Worm (Caenorhabditis elegans): ENCODE results near the gene ifb-2.

ifb-2 gene

DNA sequence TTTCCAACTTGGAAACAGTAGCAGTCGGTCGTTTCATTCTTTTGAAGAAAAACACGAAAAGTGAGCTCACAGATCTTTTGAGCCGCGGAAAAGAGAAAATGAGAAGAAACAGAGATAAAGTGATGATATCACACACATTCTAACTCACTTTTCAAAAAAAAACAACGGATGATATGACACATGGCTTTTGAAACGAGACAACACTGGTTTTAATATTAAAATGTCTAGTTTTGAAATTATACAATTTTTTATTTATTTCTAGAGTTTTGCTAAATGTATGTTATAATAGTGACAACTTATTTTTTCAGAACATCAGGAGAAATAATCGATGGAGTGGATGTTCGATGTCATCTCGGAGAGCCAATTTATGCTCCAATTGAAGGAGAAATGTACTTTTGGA, 42.5 kb downstream of the ifb-2 start, which contains the start of gene K05F1.14:
TSS of gene K05F1.14 (minus strand) at position 101 of the 400 bp plus-strand sequence.
- no peak for TF ChIP-seq unc-62 (GFP tag; optimal IDR thresholded peaks at IDR 0.05)

DNA sequence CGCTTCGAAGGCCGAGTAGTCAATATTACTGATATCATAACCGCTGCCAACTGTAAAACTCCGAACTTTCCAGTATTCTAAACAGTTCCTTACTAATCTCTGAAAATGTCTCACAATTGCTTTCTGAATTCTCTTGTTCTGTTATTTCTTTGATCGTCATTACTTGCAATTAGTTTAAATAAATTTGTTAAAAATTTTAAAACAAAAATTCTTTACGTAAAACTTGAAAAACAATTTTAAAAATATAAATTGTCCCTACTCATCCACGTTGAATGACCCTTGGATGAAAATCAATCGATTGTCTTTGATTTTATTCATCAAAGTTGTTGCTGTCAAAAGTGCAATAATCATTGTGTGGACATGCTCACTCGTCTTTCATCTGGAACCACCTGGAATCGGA, 44.2 kb downstream of the ifb-2 start, which contains the start of gene acdh-8:
TSS of gene acdh-8 (plus strand) at position 301 of the 400 bp plus-strand sequence.
- TF ChIP-seq blmp-1 (tag; optimal IDR thresholded peaks at IDR 0.05) (no peak), elt-2 (tag; optimal IDR thresholded peaks at IDR 0.05) (no peak), F16B12.6 (tag; optimal IDR thresholded peaks at IDR 0.05) (no peak), grh-1 (GFP tag; IDR thresholded peaks at IDR 0.05) (no peak), fos-1 (tag; optimal IDR thresholded peaks at IDR 0.05) (no peak), egl-13 (tag; optimal IDR thresholded peaks at IDR 0.05) (no peak), nhr-47 (tag; optimal IDR thresholded peaks at IDR 0.05) (no peak), nhr-90 (tag; optimal IDR thresholded peaks at IDR 0.05; ENCODE audit: poor library complexity) (no peak), zip-4 (GFP tag; optimal IDR thresholded peaks at IDR 0.05) (no peak), ama-1 (optimal IDR thresholded peaks at IDR 0.05) (no peak)

DNA sequence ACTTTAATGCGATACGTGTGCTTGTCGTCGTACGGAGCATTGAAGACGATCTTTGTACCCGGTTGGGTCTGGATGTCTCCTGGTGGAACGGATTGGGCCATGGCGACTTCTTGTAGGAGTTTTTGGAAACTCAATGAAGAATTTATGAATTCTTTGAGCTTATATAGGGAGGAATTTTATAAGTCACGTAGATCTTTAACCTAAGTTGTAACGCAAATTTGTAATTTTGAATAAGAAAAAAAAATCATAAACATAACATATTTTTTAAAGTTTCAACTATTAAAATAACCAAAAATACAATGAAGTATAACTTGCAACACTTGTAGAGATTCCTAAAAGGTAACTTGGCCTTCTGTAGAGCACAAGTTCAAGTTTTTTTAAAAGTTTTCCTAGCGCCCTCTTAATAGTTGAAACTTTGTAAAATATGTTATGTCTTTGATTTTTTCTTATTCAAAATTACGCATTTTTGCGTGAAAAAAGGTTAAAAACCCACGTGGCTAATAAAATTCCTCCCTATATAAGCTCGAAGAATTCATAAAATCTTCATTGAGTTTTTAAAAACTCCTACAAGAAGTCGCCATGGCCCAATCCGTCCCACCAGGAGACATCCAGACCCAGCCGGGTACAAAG, 47.5 kb downstream of the ifb-2 start, which contains the start of the genes msp-63 and msp-142:
TSS of gene msp-63 (minus strand) at position 101 of the 630 bp plus-strand sequence.
TSS of gene msp-142 (plus strand) at position 580 of the 630 bp plus-strand sequence.
- TF ChIP-seq xbp-1 (tag; optimal IDR thresholded peaks at IDR 0.05) = no peak
- no peak for TF ChIP-seq fkh-8 (tag; optimal IDR thresholded peaks at IDR 0.05)
- TF ChIP-seq ceh-8 (GFP tag; optimal IDR thresholded peaks at IDR 0.05) = no peak
- TF ChIP-seq nhr-90 (tag; optimal IDR thresholded peaks at IDR 0.05; ENCODE audit: poor library complexity) = no peak
- TF ChIP-seq unc-130 (tag; optimal IDR thresholded peaks at IDR 0.05) = no peak
- no peak for TF ChIP-seq sup-37 (GFP tag; optimal IDR thresholded peaks at IDR 0.05)
- TF ChIP-seq snu-23 (GFP tag; optimal IDR thresholded peaks at IDR 0.05) = no peak
- TF ChIP-seq blmp-1 (tag; optimal IDR thresholded peaks at IDR 0.05) = no peak
- no peak for TF ChIP-seq F16B12.6 (tag; optimal IDR thresholded peaks at IDR 0.05)
- no peak for TF ChIP-seq alr-1 (tag; optimal IDR thresholded peaks at IDR 0.05; ENCODE audit: borderline replicate concordance)
- TF ChIP-seq unc-86 (tag; optimal IDR thresholded peaks at IDR 0.05) = no peak
- TF ChIP-seq tbx-2 (tag; optimal IDR thresholded peaks at IDR 0.05) = no peak
- TF ChIP-seq pax-3 (tag; optimal IDR thresholded peaks at IDR 0.05) = no peak
- TF ChIP-seq fkh-10 (GFP tag; optimal IDR thresholded peaks at IDR 0.05) = no peak

DNA sequence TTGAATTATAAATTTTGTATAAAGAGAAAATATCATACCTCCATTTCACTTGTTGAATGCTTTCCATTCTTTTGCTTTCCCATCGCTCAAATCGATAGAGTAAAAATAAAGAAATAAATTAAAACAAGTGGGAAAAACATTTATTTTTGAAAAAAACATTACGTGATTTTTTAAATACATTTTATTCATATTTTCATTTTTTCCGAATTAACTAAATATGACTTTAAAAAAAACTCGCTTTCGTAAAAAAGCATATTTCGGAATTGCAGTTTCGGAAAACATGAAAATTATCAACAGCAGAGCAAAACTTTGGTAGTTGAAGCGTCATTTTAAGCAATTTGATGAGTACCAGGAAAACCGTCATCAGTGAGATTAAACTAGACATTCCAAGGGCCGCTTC, 49.6 kb downstream of the ifb-2 start, which contains the start of gene K05F1.8:
TSS of gene K05F1.8 (minus strand) at position 101 of the 400 bp plus-strand sequence.
- TF ChIP-seq hlh-17 (GFP tag; optimal IDR thresholded peaks at IDR 0.05; ENCODE audit: borderline replicate concordance) (no peak), nhr-19 (GFP tag; conservative IDR thresholded peaks at IDR 0.05) (no peak), ceh-82 (tag; optimal IDR thresholded peaks at IDR 0.05) (no peak), hlh-4 (tag; optimal IDR thresholded peaks at IDR 0.05) (no peak), C04F5.9 (tag; optimal IDR thresholded peaks at IDR 0.05) (no peak), mef-2 (tag; optimal IDR thresholded peaks at IDR 0.05) (no peak), nhr-12 (tag; optimal IDR thresholded peaks at IDR 0.05) (no peak), swsn-7 (tag; optimal IDR thresholded peaks at IDR 0.05) (no peak), nhr-90 (tag; optimal IDR thresholded peaks at IDR 0.05; ENCODE audit: poor library complexity) (no peak), jun-1 (tag; optimal IDR thresholded peaks at IDR 0.05) (no peak), nhr-76 (tag; optimal IDR thresholded peaks at IDR 0.05) (no peak), Y116A8C.19 (tag; optimal IDR thresholded peaks at IDR 0.05; ENCODE audit: borderline replicate concordance) (no peak), lsy-2 (tag; optimal IDR thresholded peaks at IDR 0.05) (no peak), nhr-11 (tag; optimal IDR thresholded peaks at IDR 0.05) (no peak), zag-1 (tag; optimal IDR thresholded peaks at IDR 0.05) (no peak), C34B4.2 (tag; optimal IDR thresholded peaks at IDR 0.05) (no peak), egl-13 (tag; optimal IDR thresholded peaks at IDR 0.05) (no peak)

Measured in whole organism, L1 larva.